Fruit fly (Drosophila melanogaster) whole organism, prepupa: ENCODE data around the gene ssp6.
A peak's percentile ranks its signal among the peaks of the same experiment; 100 is the strongest.

ENCODE experiments used
- CG10669 ChIP-seq: fragments of 200-800 bp; sonication (Bioruptor generic); optimal IDR thresholded peaks from 3 replicates; lab custom pipeline; 2018; ENCODE audit warnings: missing biosample characterization, mild to moderate bottlenecking, missing genetic modification characterization, moderate library complexity
- CG11762 ChIP-seq: fragments of 200-800 bp; sonication (Bioruptor generic); optimal IDR thresholded peaks from 3 replicates; lab custom pipeline; 2016; ENCODE audit warnings: missing biosample characterization, missing genetic modification characterization; ENCODE audit not compliant: insufficient read depth
- CG15336 ChIP-seq: fragments of 200-800 bp; sonication (Bioruptor generic); IDR thresholded peaks from 2 replicates; pipeline ENCODE4 v1.3.6; 2022; ENCODE audit warnings: missing biosample characterization, missing genetic modification characterization
- CG1621 ChIP-seq: fragments of 200-800 bp; sonication (Bioruptor generic); optimal IDR thresholded peaks from 3 replicates; lab custom pipeline; 2018; ENCODE audit warnings: missing biosample characterization, mild to moderate bottlenecking, missing genetic modification characterization
- CG16779 ChIP-seq: fragments of 200-800 bp; sonication (Bioruptor generic); optimal IDR thresholded peaks from 3 replicates; lab custom pipeline; 2017; ENCODE audit warnings: missing biosample characterization, mild to moderate bottlenecking, missing genetic modification characterization
- CG31627 ChIP-seq: fragments of 200-800 bp; sonication (Bioruptor generic); optimal IDR thresholded peaks from 3 replicates; lab custom pipeline; 2016; ENCODE audit warnings: missing biosample characterization, missing genetic modification characterization
- CG32006 ChIP-seq: fragments of 200-800 bp; sonication (Bioruptor generic); optimal IDR thresholded peaks from 3 replicates; lab custom pipeline; 2017; ENCODE audit warnings: missing biosample characterization, mild to moderate bottlenecking, missing genetic modification characterization
- CG34406 ChIP-seq: fragments of 200-800 bp; sonication (Bioruptor generic); optimal IDR thresholded peaks from 3 replicates; lab custom pipeline; 2016; ENCODE audit warnings: missing biosample characterization, missing genetic modification characterization
- CG3919 ChIP-seq: fragments of 200-800 bp; sonication (Bioruptor generic); optimal IDR thresholded peaks from 3 replicates; lab custom pipeline; 2016; ENCODE audit warnings: missing biosample characterization, missing genetic modification characterization
- CG6163 ChIP-seq: fragments of 200-800 bp; sonication (Bioruptor generic); IDR thresholded peaks from 3 replicates; pipeline ENCODE4 v1.3.6; 2022; ENCODE audit warnings: missing biosample characterization, missing genetic modification characterization
- CG6276 ChIP-seq: fragments of 200-800 bp; sonication (Bioruptor generic); optimal IDR thresholded peaks from 2 replicates; lab custom pipeline; 2017; ENCODE audit warnings: missing biosample characterization, mild to moderate bottlenecking, missing genetic modification characterization
- CG6792 ChIP-seq: fragments of 200-800 bp; sonication (Bioruptor generic); optimal IDR thresholded peaks from 3 replicates; lab custom pipeline; 2016; ENCODE audit warnings: missing biosample characterization, missing genetic modification characterization
- CG8119 ChIP-seq: fragments of 200-800 bp; sonication (Bioruptor generic); IDR thresholded peaks from 3 replicates; pipeline ENCODE4 v1.3.6; 2022; ENCODE audit warnings: missing biosample characterization, missing genetic modification characterization
- CG8319 ChIP-seq: fragments of 200-800 bp; sonication (Bioruptor generic); optimal IDR thresholded peaks from 3 replicates; lab custom pipeline; 2016; ENCODE audit warnings: missing biosample characterization, missing genetic modification characterization
- CG8632 ChIP-seq: fragments of 200-800 bp; sonication (Bioruptor generic); optimal IDR thresholded peaks from 3 replicates; lab custom pipeline; 2016; ENCODE audit warnings: missing biosample characterization, missing genetic modification characterization
- CG9139 ChIP-seq: fragments of 200-800 bp; sonication (Bioruptor generic); optimal IDR thresholded peaks from 3 replicates; lab custom pipeline; 2017; ENCODE audit warnings: missing biosample characterization, mild to moderate bottlenecking, missing genetic modification characterization
- Eip78C ChIP-seq: fragments of 200-800 bp; sonication (Bioruptor generic); peaks from one replicate; lab custom pipeline; 2016; ENCODE audit warnings: missing biosample characterization, missing genetic modification characterization
- Eip93F ChIP-seq: fragments of 200-800 bp; sonication (Bioruptor generic); optimal IDR thresholded peaks from 2 replicates; lab custom pipeline; 2016; ENCODE audit warnings: missing biosample characterization, mild to moderate bottlenecking, missing genetic modification characterization
- Ets21C ChIP-seq: fragments of 200-800 bp; sonication (Bioruptor generic); optimal IDR thresholded peaks from 3 replicates; lab custom pipeline; 2016; ENCODE audit warnings: missing biosample characterization, missing genetic modification characterization
- Ets96B ChIP-seq: fragments of 200-800 bp; optimal IDR thresholded peaks from 2 replicates; lab custom pipeline; 2019; ENCODE audit warnings: missing biosample characterization, mild to moderate bottlenecking, missing genetic modification characterization, moderate library complexity
- Gug ChIP-seq: fragments of 200-800 bp; sonication (Bioruptor generic); IDR thresholded peaks from 2 replicates; pipeline ENCODE4 v1.3.6; 2022; ENCODE audit warnings: missing biosample characterization, missing genetic modification characterization
- Hr38 ChIP-seq: sonication (Bioruptor generic); optimal IDR thresholded peaks from 2 replicates; lab custom pipeline; 2016; ENCODE audit warnings: missing biosample characterization, missing genetic modification characterization
- Hr39 ChIP-seq: fragments of 200-800 bp; sonication (Bioruptor generic); optimal IDR thresholded peaks from 2 replicates; lab custom pipeline; 2016; ENCODE audit warnings: missing biosample characterization, missing genetic modification characterization
- Hr4 ChIP-seq: fragments of 200-800 bp; sonication (Bioruptor generic); optimal IDR thresholded peaks from 3 replicates; lab custom pipeline; 2016; ENCODE audit warnings: missing biosample characterization, missing genetic modification characterization
- Lpt ChIP-seq: fragments of 200-800 bp; sonication (Bioruptor generic); optimal IDR thresholded peaks from 3 replicates; lab custom pipeline; 2016; ENCODE audit warnings: missing biosample characterization, missing genetic modification characterization
- Met ChIP-seq: fragments of 200-800 bp; sonication (Bioruptor generic); optimal IDR thresholded peaks from 3 replicates; lab custom pipeline; 2016; ENCODE audit warnings: missing biosample characterization, missing genetic modification characterization
- OdsH ChIP-seq: fragments of 200-800 bp; sonication (Bioruptor generic); optimal IDR thresholded peaks from 3 replicates; lab custom pipeline; 2016; ENCODE audit warnings: missing biosample characterization, missing genetic modification characterization
- Smox ChIP-seq: fragments of 200-800 bp; sonication (Bioruptor generic); optimal IDR thresholded peaks from 3 replicates; lab custom pipeline; 2016; ENCODE audit warnings: missing biosample characterization, missing genetic modification characterization
- Sox14 ChIP-seq: fragments of 200-800 bp; sonication (Bioruptor generic); optimal IDR thresholded peaks from 3 replicates; lab custom pipeline; 2016; ENCODE audit warnings: missing biosample characterization, missing genetic modification characterization
- Sox15 ChIP-seq: fragments of 200-800 bp; sonication (Bioruptor generic); optimal IDR thresholded peaks from 3 replicates; lab custom pipeline; 2016; ENCODE audit warnings: missing biosample characterization, missing genetic modification characterization
- acj6 ChIP-seq: fragments of 200-800 bp; sonication (Bioruptor generic); optimal IDR thresholded peaks from 3 replicates; lab custom pipeline; 2016; ENCODE audit warnings: missing biosample characterization, missing genetic modification characterization
- cyc ChIP-seq: fragments of 200-800 bp; sonication (Bioruptor generic); optimal IDR thresholded peaks from 3 replicates; lab custom pipeline; 2016; ENCODE audit warnings: missing biosample characterization, missing genetic modification characterization
- dsx ChIP-seq: fragments of 200-800 bp; optimal IDR thresholded peaks from 3 replicates; lab custom pipeline; 2019; ENCODE audit warnings: missing biosample characterization, mild to moderate bottlenecking, missing genetic modification characterization, moderate library complexity; ENCODE audit not compliant: poor library complexity, severe bottlenecking
- eg ChIP-seq: fragments of 200-800 bp; sonication (Bioruptor generic); IDR thresholded peaks from 3 replicates; pipeline ENCODE4 v1.3.6; 2022; ENCODE audit warnings: missing biosample characterization, missing genetic modification characterization
- esn ChIP-seq: fragments of 200-800 bp; sonication (Bioruptor generic); optimal IDR thresholded peaks from 2 replicates; lab custom pipeline; 2016; ENCODE audit warnings: missing biosample characterization, mild to moderate bottlenecking, missing genetic modification characterization, moderate library complexity
- fd59A ChIP-seq: fragments of 200-800 bp; sonication (Bioruptor generic); optimal IDR thresholded peaks from 2 replicates; lab custom pipeline; 2017; ENCODE audit warnings: missing biosample characterization, mild to moderate bottlenecking, missing genetic modification characterization, missing genetic modification reagents
- fkh ChIP-seq: fragments of 200-800 bp; sonication (Bioruptor generic); optimal IDR thresholded peaks from 3 replicates; lab custom pipeline; 2017; ENCODE audit warnings: missing biosample characterization, mild to moderate bottlenecking, missing genetic modification characterization, moderate library complexity
- lz ChIP-seq: fragments of 200-800 bp; sonication (Bioruptor generic); optimal IDR thresholded peaks from 3 replicates; lab custom pipeline; 2016; ENCODE audit warnings: missing biosample characterization, missing genetic modification characterization
- net ChIP-seq: fragments of 200-800 bp; sonication (Bioruptor generic); optimal IDR thresholded peaks from 3 replicates; lab custom pipeline; 2016; ENCODE audit warnings: missing biosample characterization, missing genetic modification characterization
- pdm3 ChIP-seq: fragments of 200-800 bp; sonication (Bioruptor generic); optimal IDR thresholded peaks from 3 replicates; lab custom pipeline; 2016; ENCODE audit warnings: missing biosample characterization, missing genetic modification characterization
- salr ChIP-seq, 2 experiments: fragments of 200-800 bp; sonication (Bioruptor generic); optimal IDR thresholded peaks; 3 replicates each; lab custom pipeline; 2016 to 2018; ENCODE audit warnings: missing biosample characterization in 2 of 2, missing genetic modification characterization in 2 of 2, mild to moderate bottlenecking in 1 of 2
- svp ChIP-seq: fragments of 200-800 bp; sonication (Bioruptor generic); peaks from one replicate; lab custom pipeline; 2016; ENCODE audit warnings: missing biosample characterization, missing genetic modification characterization
- topi ChIP-seq: fragments of 200-800 bp; sonication (Bioruptor generic); optimal IDR thresholded peaks from 3 replicates; lab custom pipeline; 2016; ENCODE audit warnings: missing biosample characterization, missing genetic modification characterization

ssp6 gene

dm6 chr3L:6059062-6059708, 17.3 kb upstream of the ssp6 start, which contains the start of gene CG6592:
TSS of gene CG6592 (plus strand) at chr3L:6059658.
- peak; percentile 12 for TF ChIP-seq Met (GFP tag; lab: Kevin White, UChicago)
- TF ChIP-seq CG8632 (GFP tag; lab: Kevin White, UChicago): no peak
- no peak for TF ChIP-seq CG8119
- TF ChIP-seq fkh (GFP tag; lab: Kevin White, UChicago): no peak
- no peak for TF ChIP-seq CG9139
- TF ChIP-seq Gug (GFP tag; lab: Robert Waterston, UW): no peak
- TF ChIP-seq CG6276 (GFP tag; lab: Kevin White, UChicago): no peak
- TF ChIP-seq OdsH (GFP tag; lab: Kevin White, UChicago): peak; percentile 9
- no peak for TF ChIP-seq CG32006 (GFP tag; lab: Kevin White, UChicago)
- no peak for TF ChIP-seq CG15336 (GFP tag; lab: Robert Waterston, UW)
- no peak for TF ChIP-seq Smox (GFP tag; lab: Kevin White, UChicago)
- TF ChIP-seq lz (GFP tag; lab: Kevin White, UChicago): no peak
- TF ChIP-seq CG3919: peak; percentile 21
- TF ChIP-seq CG8319 (GFP tag; lab: Kevin White, UChicago): no peak
- no peak for TF ChIP-seq CG11762 (GFP tag; lab: Kevin White, UChicago)
- no peak for TF ChIP-seq Ets21C (GFP tag; lab: Kevin White, UChicago)
- TF ChIP-seq acj6 (GFP tag; lab: Kevin White, UChicago): peak; percentile 20
- no peak for TF ChIP-seq CG34406 (GFP tag; lab: Kevin White, UChicago)
- TF ChIP-seq eg (GFP tag; lab: Robert Waterston, UW): no peak
- no peak for TF ChIP-seq CG6792
- no peak for TF ChIP-seq Sox14 (GFP tag; lab: Kevin White, UChicago)
- TF ChIP-seq Lpt (GFP tag; lab: Kevin White, UChicago): no peak
- TF ChIP-seq dsx (GFP tag; lab: Kevin White, UChicago): no peak
- TF ChIP-seq Hr39 (GFP tag; lab: Kevin White, UChicago): peak; percentile 21
- TF ChIP-seq Hr4: no peak
- peak; percentile 5 for TF ChIP-seq pdm3
- peak; percentile 34 for TF ChIP-seq CG1621
- TF ChIP-seq topi (GFP tag; lab: Kevin White, UChicago): peak; percentile 10
- peak in 1 of 2 experiments; percentile 46 for TF ChIP-seq salr (GFP tag; optimal IDR thresholded peaks at IDR 0.05; lab: Kevin White, UChicago)
- no peak for TF ChIP-seq net (GFP tag; lab: Kevin White, UChicago)
- TF ChIP-seq CG6163 (GFP tag; lab: Robert Waterston, UW): no peak
- TF ChIP-seq CG10669 (GFP tag; lab: Kevin White, UChicago): peak; percentile 20
- no peak for TF ChIP-seq Ets96B (tag; lab: Kevin White, UChicago)
- no peak for TF ChIP-seq Sox15
- no peak for TF ChIP-seq Eip93F (GFP tag; lab: Kevin White, UChicago)
- TF ChIP-seq Hr38 (GFP tag; lab: Kevin White, UChicago): no peak
- no peak for TF ChIP-seq svp
- TF ChIP-seq fd59A (GFP tag; lab: Kevin White, UChicago): peak; percentile 20
- TF ChIP-seq cyc (GFP tag; lab: Kevin White, UChicago): no peak
- peak; percentile 23 for TF ChIP-seq esn (GFP tag; lab: Kevin White, UChicago)
- TF ChIP-seq CG16779: no peak
- peak; percentile 20 for TF ChIP-seq CG31627
- peak; percentile 68 for TF ChIP-seq Eip78C (GFP tag; lab: Kevin White, UChicago)
